Worm (Caenorhabditis elegans) whole organism, L2 larva: ENCODE data around the gene Y57G7A.1.

Experiments used
- mdl-1 ChIP-seq, 2 experiments: fragments of 150-350 bp in 1 of 2; sonication (generic microtip) in 1 of 2; optimal IDR thresholded peaks; 2 replicates each; lab custom pipeline; 2017; ENCODE audit warnings: missing biosample characterization in 2 of 2, missing genetic modification characterization in 2 of 2
- nhr-129 ChIP-seq: fragments of 150-350 bp; optimal IDR thresholded peaks from 2 replicates; lab custom pipeline; 2014; ENCODE audit warnings: missing biosample characterization, missing genetic modification characterization
- snpc-4 ChIP-seq: fragments of 150-350 bp; optimal IDR thresholded peaks from 2 replicates; lab custom pipeline; 2014; ENCODE audit warnings: missing biosample characterization, missing genetic modification characterization

DNA sequence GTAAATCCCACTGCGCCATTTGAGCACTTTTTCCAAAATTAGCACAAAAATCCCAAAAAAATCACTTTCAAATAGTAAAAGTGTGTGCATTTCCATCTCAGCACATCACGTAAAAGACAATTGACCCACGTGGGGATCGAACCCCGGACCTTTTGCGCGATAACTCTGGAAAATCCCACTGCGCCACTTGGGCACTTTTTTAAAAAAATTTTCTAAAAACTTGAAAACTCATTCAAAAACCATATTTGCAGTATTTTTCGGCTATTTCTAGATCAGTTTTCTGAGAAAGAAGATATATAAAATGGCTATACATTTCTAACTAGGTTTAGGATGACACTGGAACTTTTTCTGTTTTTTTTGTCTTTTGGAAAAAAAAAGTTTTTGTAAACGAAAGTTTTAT is 41.8 kb downstream of the Y57G7A.1 start:
- no peak for TF ChIP-seq mdl-1 (tag; optimal IDR thresholded peaks at IDR 0.05; lab: Kevin White, UChicago)
- TF ChIP-seq snpc-4 (tag; lab: Kevin White, UChicago), result no peak
- no peak for TF ChIP-seq nhr-129 (tag; lab: Kevin White, UChicago)
